Worm (Caenorhabditis elegans) whole organism, midembryonic: ENCODE measurements around the gene clec-158.

Source experiments
- T22C8.4 ChIP-seq: fragments of 200-800 bp; sonication (Bioruptor generic); IDR thresholded peaks from 2 replicates; pipeline ENCODE4 v1.3.6; 2022; ENCODE audit warnings: missing genetic modification characterization, missing compliant biosample characterization
- cog-1 ChIP-seq: sonication (generic microtip); optimal IDR thresholded peaks from 2 replicates; lab custom pipeline; 2016; ENCODE audit warnings: missing genetic modification characterization, missing compliant biosample characterization
- flt-1 ChIP-seq: fragments of 200-800 bp; sonication (Bioruptor generic); IDR thresholded peaks from 2 replicates; pipeline ENCODE4 v1.3.6; 2022; ENCODE audit warnings: missing genetic modification characterization, missing compliant biosample characterization
- klf-2 ChIP-seq: fragments of 200-800 bp; sonication (Bioruptor generic); conservative IDR thresholded peaks from 2 replicates; pipeline ENCODE4 v1.3.6; 2022; ENCODE audit warnings: missing genetic modification reagents, missing genetic modification characterization, missing compliant biosample characterization
- med-1 ChIP-seq: sonication (generic microtip); optimal IDR thresholded peaks from 2 replicates; lab custom pipeline; 2017; ENCODE audit warnings: missing genetic modification characterization, mild to moderate bottlenecking, missing compliant biosample characterization, antibody characterized with exemption, missing genetic modification reagents; ENCODE audit not compliant: insufficient read depth
- ref-1 ChIP-seq: fragments of 200-800 bp; sonication (Bioruptor generic); conservative IDR thresholded peaks from 2 replicates; pipeline ENCODE4 v1.3.6; 2022; ENCODE audit warnings: missing genetic modification reagents, missing genetic modification characterization, missing compliant biosample characterization
- tab-1 ChIP-seq: fragments of 200-800 bp; sonication (Bioruptor generic); IDR thresholded peaks from 2 replicates; pipeline ENCODE4 v1.3.6; 2022; ENCODE audit warnings: missing genetic modification characterization, missing compliant biosample characterization
- ztf-23 ChIP-seq: fragments of 200-800 bp; sonication (Bioruptor generic); IDR thresholded peaks from 2 replicates; pipeline ENCODE4 v1.3.6; 2022; ENCODE audit warnings: missing genetic modification reagents, missing genetic modification characterization, missing compliant biosample characterization
- ztf-29 ChIP-seq: fragments of 200-800 bp; sonication (Bioruptor generic); IDR thresholded peaks from 2 replicates; pipeline ENCODE4 v1.3.6; 2022; ENCODE audit warnings: missing genetic modification reagents, missing genetic modification characterization, missing compliant biosample characterization

Gene clec-158

DNA sequence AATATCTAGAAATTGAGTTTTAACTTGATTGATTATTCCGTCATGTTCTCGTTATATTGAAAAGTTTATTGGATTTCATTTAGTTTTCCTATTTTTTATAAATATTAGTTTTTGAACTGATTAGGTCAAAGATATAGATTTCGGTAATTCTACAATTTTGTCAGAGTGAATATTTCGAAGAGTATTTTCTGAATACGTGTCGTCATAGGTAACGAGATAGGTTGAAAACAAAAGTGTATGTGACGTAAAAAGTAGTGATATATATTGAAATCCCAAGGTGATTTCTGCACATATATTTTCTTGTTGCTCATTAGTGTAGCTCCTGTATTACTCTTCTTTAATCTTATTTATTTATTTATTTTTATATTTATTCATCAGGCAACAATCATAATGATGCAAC is 21.4 kb upstream of the clec-158 start, which contains the start of gene K04C2.7:
Gene K04C2.7 (plus strand): TSS at position 301 of the 400 bp plus-strand sequence.
- no peak for TF ChIP-seq med-1 (GFP tag; lab: Kevin White, UChicago)
- TF ChIP-seq ztf-29 (GFP tag; lab: Robert Waterston, UW) = no peak
- no peak for TF ChIP-seq ref-1 (GFP tag; lab: Robert Waterston, UW)
- no peak for TF ChIP-seq flt-1 (GFP tag; lab: Robert Waterston, UW)
- TF ChIP-seq klf-2 (GFP tag; lab: Robert Waterston, UW) = no peak

DNA sequence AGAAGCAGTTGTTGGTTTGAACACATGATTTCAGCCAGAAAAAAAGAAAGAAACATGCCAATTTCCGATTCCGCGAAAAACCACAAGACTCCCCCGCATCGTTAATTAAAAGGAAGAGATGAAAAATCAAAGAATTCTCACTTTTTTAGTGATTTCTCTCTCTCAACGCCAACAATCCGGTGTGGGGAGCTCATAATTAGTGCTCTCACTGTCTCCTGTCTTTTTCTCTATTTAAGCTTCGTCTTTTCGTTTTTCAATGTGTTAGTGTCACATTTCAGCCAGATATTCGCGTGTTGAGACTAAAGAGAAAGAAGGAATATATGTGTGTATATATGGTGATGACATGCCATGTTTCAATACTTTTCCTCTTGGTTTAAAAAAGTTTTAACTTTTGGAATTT is 14.3 kb upstream of the clec-158 start:
- TF ChIP-seq med-1 (GFP tag; lab: Kevin White, UChicago) = no peak
- TF ChIP-seq tab-1 (GFP tag; lab: Robert Waterston, UW) = no peak
- no peak for TF ChIP-seq flt-1 (GFP tag; lab: Robert Waterston, UW)
- no peak for TF ChIP-seq ztf-29 (GFP tag; lab: Robert Waterston, UW)
- no peak for TF ChIP-seq cog-1 (tag; lab: Kevin White, UChicago)
- TF ChIP-seq klf-2 (GFP tag; lab: Robert Waterston, UW) = no peak
- no peak for TF ChIP-seq ztf-23
- no peak for TF ChIP-seq ref-1 (GFP tag; lab: Robert Waterston, UW)
- no peak for TF ChIP-seq T22C8.4 (GFP tag; lab: Robert Waterston, UW)

DNA sequence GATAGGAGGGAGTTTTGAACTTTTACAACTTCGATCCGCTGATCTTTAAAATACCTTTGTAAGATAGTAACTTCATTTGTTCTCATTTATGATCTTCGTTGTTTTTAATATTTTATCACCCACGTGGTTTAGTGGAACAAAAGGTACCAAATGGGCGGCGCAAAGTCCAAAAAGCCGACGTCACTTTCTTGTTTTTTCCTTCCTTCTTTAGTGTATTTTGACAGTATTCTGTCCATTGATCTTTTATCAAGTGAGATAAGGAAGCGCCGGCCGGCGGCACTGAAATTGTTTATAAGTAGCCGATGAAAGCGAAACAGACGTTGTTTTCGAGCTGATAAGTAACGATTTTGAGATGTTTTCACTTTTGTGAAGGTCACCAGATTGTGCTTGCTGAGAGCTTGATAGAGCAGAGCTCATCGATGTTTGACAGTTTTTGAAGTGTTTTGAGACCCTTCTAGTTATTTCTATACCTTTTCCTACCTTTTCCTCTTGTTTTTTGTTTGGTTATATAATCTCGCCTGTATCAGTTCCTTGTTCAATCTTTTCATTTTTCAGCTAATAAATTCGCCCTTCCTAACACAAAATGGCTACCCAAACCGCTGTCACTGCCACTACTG is 13.3 kb upstream of the clec-158 start, which contains the start of gene K04C2.3:
Gene K04C2.3 (plus strand): TSS at position 556 of the 617 bp plus-strand sequence.
- TF ChIP-seq ref-1 (GFP tag; lab: Robert Waterston, UW) (no peak), med-1 (GFP tag; lab: Kevin White, UChicago) (no peak), flt-1 (GFP tag; lab: Robert Waterston, UW) (no peak), tab-1 (GFP tag; lab: Robert Waterston, UW) (no peak), ztf-23 (no peak)

DNA sequence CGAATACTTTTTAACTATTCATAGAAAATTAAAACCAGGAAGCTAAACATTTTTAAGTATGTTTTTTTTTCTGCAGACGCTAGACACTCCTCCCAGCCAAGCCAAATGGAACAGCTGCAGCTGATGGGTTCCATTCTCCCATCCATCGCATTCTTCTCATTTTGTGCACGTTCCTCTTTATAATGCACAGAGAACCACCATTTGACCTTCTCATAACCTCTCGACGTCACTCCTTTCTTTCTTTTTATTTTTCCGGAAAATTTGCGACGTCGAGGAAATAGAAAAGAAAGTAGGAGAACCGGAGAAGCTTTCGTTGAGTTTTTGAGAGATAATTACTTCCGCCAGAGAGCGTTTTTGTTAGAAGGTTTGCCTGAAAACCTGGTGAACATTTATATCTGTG is 12.3 kb upstream of the clec-158 start:
- TF ChIP-seq ztf-23 = no peak

DNA sequence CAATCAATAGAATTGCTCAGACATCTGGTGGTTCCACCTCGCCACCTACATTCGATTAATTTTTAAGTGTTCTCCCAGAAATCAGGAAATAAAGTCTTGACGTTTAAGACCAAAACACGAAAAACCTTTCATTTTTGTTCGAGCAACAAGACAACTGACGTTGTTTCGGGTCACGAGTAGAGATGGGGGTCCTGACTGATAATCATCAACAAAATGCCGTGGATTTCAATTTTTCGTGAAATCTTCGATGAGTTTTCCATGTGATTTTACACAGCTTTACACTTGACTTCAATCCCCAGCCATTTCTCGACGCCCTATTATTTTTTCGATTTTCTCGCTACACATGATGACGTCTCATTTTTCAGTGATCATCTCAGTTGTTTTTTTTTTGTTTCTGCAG is 11.7 kb upstream of the clec-158 start:
- TF ChIP-seq cog-1 (tag; lab: Kevin White, UChicago) (no peak), T22C8.4 (GFP tag; lab: Robert Waterston, UW) (no peak), ztf-29 (GFP tag; lab: Robert Waterston, UW) (no peak), ztf-23 (no peak), flt-1 (GFP tag; lab: Robert Waterston, UW) (no peak), med-1 (GFP tag; lab: Kevin White, UChicago) (no peak), klf-2 (GFP tag; lab: Robert Waterston, UW) (no peak), tab-1 (GFP tag; lab: Robert Waterston, UW) (no peak)

DNA sequence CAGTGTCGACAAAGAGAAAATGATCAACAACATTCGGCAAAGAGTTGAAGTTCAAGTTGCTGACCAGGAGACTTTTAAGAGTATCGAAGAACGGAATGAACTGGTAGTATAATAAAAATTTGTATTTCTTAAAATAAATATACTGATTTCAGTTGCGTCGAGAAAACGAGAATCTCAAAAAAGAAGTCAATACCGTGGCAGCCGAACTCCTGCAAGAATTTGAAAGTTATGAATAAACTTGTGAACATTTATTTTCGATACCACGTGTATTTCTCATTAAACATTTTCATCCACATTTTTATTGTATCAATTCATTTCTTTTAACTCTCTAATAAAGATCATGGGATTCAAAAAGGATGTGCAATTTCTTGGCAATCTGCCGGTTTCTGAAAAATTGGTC is 10.6 kb upstream of the clec-158 start, which contains the start of gene K04C2.8:
Gene K04C2.8 (plus strand): TSS at position 301 of the 400 bp plus-strand sequence.
- TF ChIP-seq flt-1 (GFP tag; lab: Robert Waterston, UW) (no peak), klf-2 (GFP tag; lab: Robert Waterston, UW) (no peak), T22C8.4 (GFP tag; lab: Robert Waterston, UW) (no peak), cog-1 (tag; lab: Kevin White, UChicago) (no peak), tab-1 (GFP tag; lab: Robert Waterston, UW) (no peak), ztf-29 (GFP tag; lab: Robert Waterston, UW) (no peak)

DNA sequence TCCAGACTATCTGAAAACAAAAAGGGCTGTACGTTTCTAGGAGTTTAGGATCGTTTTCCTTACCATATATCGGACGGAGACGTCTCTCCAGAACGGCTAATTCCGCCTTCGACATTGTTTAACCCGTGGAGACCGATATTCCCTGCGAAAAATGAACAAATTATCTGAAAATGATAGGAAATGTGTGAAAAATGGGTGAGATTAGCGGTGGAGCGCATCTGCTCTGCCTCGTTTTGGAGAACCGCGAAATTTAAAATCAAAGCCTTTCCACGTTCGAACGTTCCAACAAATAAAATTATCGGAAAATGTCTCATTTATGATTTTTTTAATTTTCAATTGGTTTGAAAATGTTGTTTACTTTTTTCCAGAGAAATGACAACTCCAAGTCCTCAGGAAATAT is 9.9 kb upstream of the clec-158 start, which contains the start of the genes cra-1 and kbp-1:
Gene cra-1 (minus strand): TSS at position 193 of the 400 bp plus-strand sequence.
Gene kbp-1 (plus strand): TSS at position 366 of the 400 bp plus-strand sequence.
- TF ChIP-seq klf-2 (GFP tag; lab: Robert Waterston, UW) (no peak), ref-1 (GFP tag; lab: Robert Waterston, UW) (no peak), ztf-23 (no peak), flt-1 (GFP tag; lab: Robert Waterston, UW) (no peak), T22C8.4 (GFP tag; lab: Robert Waterston, UW) (no peak), med-1 (GFP tag; lab: Kevin White, UChicago) (no peak), ztf-29 (GFP tag; lab: Robert Waterston, UW) (no peak), tab-1 (GFP tag; lab: Robert Waterston, UW) (no peak), cog-1 (tag; lab: Kevin White, UChicago) (no peak)

DNA sequence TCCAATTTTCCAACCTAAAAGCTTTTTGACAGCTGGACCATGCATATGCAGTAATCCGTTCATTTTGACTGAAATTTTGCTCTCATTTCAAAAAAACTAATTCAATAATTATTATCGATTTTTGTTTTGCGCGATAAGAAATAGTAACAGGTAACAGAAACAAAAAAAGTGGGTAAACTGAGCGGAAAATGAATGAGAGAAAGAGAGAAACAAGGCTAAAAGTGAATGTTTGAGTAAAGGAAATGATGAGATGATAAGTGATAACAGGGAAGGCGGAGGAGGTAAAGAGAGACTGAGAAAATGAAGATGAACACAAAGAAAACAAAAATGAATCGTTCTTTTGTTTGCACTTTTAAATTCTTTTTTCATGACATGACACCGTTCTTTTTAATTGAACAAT is 4.5 kb upstream of the clec-158 start, which contains the start of gene sma-3:
Gene sma-3 (minus strand): TSS at position 68 of the 400 bp plus-strand sequence.
- TF ChIP-seq ztf-29 (GFP tag; lab: Robert Waterston, UW) (no peak), ztf-23 (no peak), cog-1 (tag; lab: Kevin White, UChicago) (no peak), T22C8.4 (GFP tag; lab: Robert Waterston, UW) (no peak), med-1 (GFP tag; lab: Kevin White, UChicago) (no peak), flt-1 (GFP tag; lab: Robert Waterston, UW) (no peak), tab-1 (GFP tag; lab: Robert Waterston, UW) (no peak), klf-2 (GFP tag; lab: Robert Waterston, UW) (no peak), ref-1 (GFP tag; lab: Robert Waterston, UW) (no peak)

DNA sequence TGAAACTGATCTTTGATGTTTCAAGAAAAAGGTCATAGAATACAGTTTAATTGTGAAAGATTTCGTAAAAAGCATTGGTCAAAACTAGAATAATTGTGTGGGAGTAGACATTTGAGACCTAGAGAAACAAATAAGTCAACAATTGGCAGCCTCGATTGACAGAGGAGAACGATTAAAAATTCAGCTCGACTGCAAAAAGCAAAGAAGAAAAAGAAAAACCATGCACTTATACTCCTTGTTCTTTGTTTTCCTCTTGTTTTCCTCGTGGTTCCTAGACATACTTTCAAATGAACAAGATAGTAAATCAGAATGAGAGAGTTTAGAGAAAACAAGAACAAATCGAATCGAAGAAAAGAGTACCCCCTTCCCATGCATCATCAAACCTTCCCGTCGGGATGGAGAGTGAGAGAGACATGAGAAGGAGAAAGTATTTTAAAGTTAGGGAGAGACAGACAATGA is 2.0 kb downstream of the clec-158 start:
- TF ChIP-seq tab-1 (GFP tag; lab: Robert Waterston, UW) (no peak), ztf-29 (GFP tag; lab: Robert Waterston, UW) (no peak), flt-1 (GFP tag; lab: Robert Waterston, UW) (no peak), klf-2 (GFP tag; lab: Robert Waterston, UW) (no peak), ztf-23 (no peak), ref-1 (GFP tag; lab: Robert Waterston, UW) (no peak)
